Worm (Caenorhabditis elegans) whole organism, L1 larva: ENCODE results near the gene W08G11.5.

Experiments
- Y116A8C.19 ChIP-seq: sonication (generic microtip); optimal IDR thresholded peaks from 2 replicates; lab custom pipeline; 2016; ENCODE audit warnings: missing compliant biosample characterization, missing genetic modification characterization, borderline replicate concordance
- aha-1 ChIP-seq: fragments of 150-350 bp; optimal IDR thresholded peaks from 2 replicates; lab custom pipeline; 2014; ENCODE audit warnings: missing biosample characterization, missing genetic modification characterization
- alr-1 ChIP-seq: fragments of 200-800 bp; sonication (Bioruptor generic); optimal IDR thresholded peaks from 2 replicates; lab custom pipeline; 2018; ENCODE audit warnings: borderline replicate concordance, mild to moderate bottlenecking, missing genetic modification characterization, missing compliant biosample characterization
- ama-1 ChIP-seq: fragments of 150-350 bp; optimal IDR thresholded peaks from 2 replicates; lab custom pipeline; 2014
- blmp-1 ChIP-seq: fragments of 150-350 bp; optimal IDR thresholded peaks from 2 replicates; lab custom pipeline; 2014; ENCODE audit warnings: missing biosample characterization, missing genetic modification characterization
- ceh-63 ChIP-seq: fragments of 200-800 bp; sonication (Bioruptor generic); optimal IDR thresholded peaks from 2 replicates; lab custom pipeline; 2018; ENCODE audit warnings: mild to moderate bottlenecking, missing genetic modification characterization, missing compliant biosample characterization
- ceh-82 ChIP-seq, 3 experiments: fragments of 150-350 bp in 1 of 3; sonication (generic microtip) in 2 of 3; optimal IDR thresholded peaks; 2 replicates each; lab custom pipeline; 2014 to 2017; ENCODE audit warnings: missing biosample characterization in 3 of 3, missing genetic modification characterization in 3 of 3
- ceh-90 ChIP-seq: sonication (generic microtip); optimal IDR thresholded peaks from 2 replicates; lab custom pipeline; 2016; ENCODE audit warnings: missing genetic modification characterization, missing compliant biosample characterization
- ces-1 ChIP-seq: fragments of 150-350 bp; optimal IDR thresholded peaks from 2 replicates; lab custom pipeline; 2014; ENCODE audit warnings: missing biosample characterization, missing genetic modification reagents, missing genetic modification characterization
- dpl-1 ChIP-seq, 3 experiments: fragments of 150-350 bp in 2 of 3; sonication (generic microtip) in 1 of 3; optimal IDR thresholded peaks; 2 replicates each; lab custom pipeline; 2014 to 2017; ENCODE audit warnings: missing biosample characterization in 3 of 3, missing genetic modification characterization in 3 of 3, missing genetic modification reagents in 3 of 3
- efl-1 ChIP-seq, 4 experiments: fragments of 150-350 bp; optimal IDR thresholded peaks in 3 of 4; peaks in 1 of 4; 1 replicate in 1 of 4; 2 replicates in 3 of 4; lab custom pipeline; 2014; ENCODE audit warnings: missing biosample characterization in 2 of 4, missing genetic modification characterization in 2 of 4, missing genetic modification reagents in 2 of 4
- egl-13 ChIP-seq: sonication (generic microtip); optimal IDR thresholded peaks from 2 replicates; lab custom pipeline; 2016; ENCODE audit warnings: missing genotype, missing genetic modification reagents, missing genetic modification characterization, missing compliant biosample characterization
- elt-2 ChIP-seq: sonication (generic microtip); optimal IDR thresholded peaks from 2 replicates; lab custom pipeline; 2016; ENCODE audit warnings: missing genetic modification characterization, mild to moderate bottlenecking, inconsistent platforms, missing compliant biosample characterization, missing genetic modification reagents
- elt-3 ChIP-seq, 6 experiments: fragments of 150-350 bp in 1 of 6; sonication (generic microtip); optimal IDR thresholded peaks; 2 replicates each; lab custom pipeline; 2017 to 2018; ENCODE audit warnings: missing biosample characterization in 6 of 6, missing genetic modification characterization in 6 of 6, inconsistent platforms in 1 of 6
- fkh-10 ChIP-seq: sonication (generic microtip); optimal IDR thresholded peaks from 2 replicates; lab custom pipeline; 2017; ENCODE audit warnings: missing biosample characterization, missing genetic modification reagents, missing genetic modification characterization
- fos-1 ChIP-seq: fragments of 150-350 bp; optimal IDR thresholded peaks from 2 replicates; lab custom pipeline; 2014; ENCODE audit warnings: missing biosample characterization, missing genetic modification characterization
- grh-1 ChIP-seq: fragments of 200-800 bp; sonication (Bioruptor generic); IDR thresholded peaks from 2 replicates; pipeline ENCODE4 v1.3.6; 2022; ENCODE audit warnings: missing genetic modification reagents, missing genetic modification characterization, missing compliant biosample characterization
- hlh-17 ChIP-seq: fragments of 200-800 bp; sonication (Bioruptor generic); optimal IDR thresholded peaks from 2 replicates; lab custom pipeline; 2018; ENCODE audit warnings: missing genetic modification characterization, mild to moderate bottlenecking, missing compliant biosample characterization, moderate library complexity, borderline replicate concordance
- hpl-2 ChIP-seq: fragments of 150-350 bp; optimal IDR thresholded peaks from 2 replicates; lab custom pipeline; 2014; ENCODE audit warnings: missing biosample characterization, missing genetic modification reagents, missing genetic modification characterization
- isw-1 ChIP-seq: fragments of 200-800 bp; sonication (Bioruptor generic); IDR thresholded peaks from 2 replicates; pipeline ENCODE4 v1.3.6; 2022; ENCODE audit warnings: missing genetic modification characterization, missing compliant biosample characterization
- lin-13 ChIP-seq: fragments of 150-350 bp; optimal IDR thresholded peaks from 2 replicates; lab custom pipeline; 2014; ENCODE audit warnings: missing biosample characterization, missing genetic modification reagents, missing genetic modification characterization
- lin-35 ChIP-seq, 2 experiments: fragments of 150-350 bp; optimal IDR thresholded peaks; 2 replicates each; lab custom pipeline; 2014; ENCODE audit warnings: missing biosample characterization in 2 of 2, missing genetic modification characterization in 2 of 2, missing genetic modification reagents in 2 of 2
- lin-39 ChIP-seq: fragments of 150-350 bp; optimal IDR thresholded peaks from 2 replicates; lab custom pipeline; 2014; ENCODE audit warnings: missing biosample characterization, missing genetic modification reagents, missing genetic modification characterization
- lir-3 ChIP-seq: sonication (generic microtip); optimal IDR thresholded peaks from 2 replicates; lab custom pipeline; 2016; ENCODE audit warnings: mild to moderate bottlenecking, missing genetic modification characterization, moderate library complexity, missing compliant biosample characterization; ENCODE audit not compliant: poor library complexity
- lsy-2 ChIP-seq, 2 experiments: fragments of 150-350 bp; optimal IDR thresholded peaks; 2 replicates each; lab custom pipeline; 2014; ENCODE audit warnings: missing biosample characterization in 2 of 2, missing genetic modification characterization in 2 of 2
- mab-9 ChIP-seq: fragments of 200-800 bp; sonication (Bioruptor generic); IDR thresholded peaks from 2 replicates; pipeline ENCODE4 v1.3.6; 2022; ENCODE audit warnings: missing genetic modification reagents, missing genetic modification characterization, missing compliant biosample characterization
- mdl-1 ChIP-seq, 2 experiments: fragments of 150-350 bp; optimal IDR thresholded peaks; 2 replicates each; lab custom pipeline; 2014 to 2017; ENCODE audit warnings: missing biosample characterization in 2 of 2, missing genetic modification characterization in 2 of 2, inconsistent platforms in 1 of 2
- nhr-11 ChIP-seq: fragments of 150-350 bp; optimal IDR thresholded peaks from 2 replicates; lab custom pipeline; 2014; ENCODE audit warnings: missing biosample characterization, missing genetic modification characterization
- nhr-12 ChIP-seq: sonication (generic microtip); optimal IDR thresholded peaks from 2 replicates; lab custom pipeline; 2017; ENCODE audit warnings: missing biosample characterization, missing genetic modification characterization
- nhr-19 ChIP-seq: fragments of 200-800 bp; sonication (Bioruptor generic); conservative IDR thresholded peaks from 2 replicates; pipeline ENCODE4 v1.3.6; 2022; ENCODE audit warnings: missing genetic modification characterization, missing compliant biosample characterization
- nhr-47 ChIP-seq: sonication (generic microtip); optimal IDR thresholded peaks from 2 replicates; lab custom pipeline; 2016; ENCODE audit warnings: mild to moderate bottlenecking, missing genetic modification characterization, moderate library complexity, missing compliant biosample characterization
- nhr-71 ChIP-seq: sonication (generic microtip); optimal IDR thresholded peaks from 2 replicates; lab custom pipeline; 2016; ENCODE audit warnings: mild to moderate bottlenecking, missing genetic modification characterization, moderate library complexity, missing compliant biosample characterization
- nhr-85 ChIP-seq: sonication (generic microtip); peaks from one replicate; lab custom pipeline; 2016; ENCODE audit warnings: missing genetic modification characterization, inconsistent platforms, missing compliant biosample characterization
- nhr-90 ChIP-seq: sonication (generic microtip); optimal IDR thresholded peaks from 2 replicates; lab custom pipeline; 2016; ENCODE audit warnings: mild to moderate bottlenecking, missing genetic modification characterization, missing compliant biosample characterization; ENCODE audit not compliant: poor library complexity
- pag-3 ChIP-seq: sonication (generic microtip); optimal IDR thresholded peaks from 2 replicates; lab custom pipeline; 2017; ENCODE audit warnings: missing genetic modification characterization, mild to moderate bottlenecking, missing compliant biosample characterization, antibody characterized with exemption, borderline replicate concordance; ENCODE audit not compliant: insufficient read depth
- skn-1 ChIP-seq: fragments of 150-350 bp; optimal IDR thresholded peaks from 2 replicates; lab custom pipeline; 2014; ENCODE audit warnings: missing biosample characterization, missing genetic modification characterization
- snpc-4 ChIP-seq: fragments of 150-350 bp; optimal IDR thresholded peaks from 2 replicates; lab custom pipeline; 2014; ENCODE audit warnings: missing biosample characterization, missing genetic modification characterization
- sox-4 ChIP-seq: sonication (generic microtip); optimal IDR thresholded peaks from 2 replicates; lab custom pipeline; 2016; ENCODE audit warnings: missing genetic modification characterization, missing compliant biosample characterization
- unc-30 ChIP-seq: sonication (generic microtip); optimal IDR thresholded peaks from 2 replicates; lab custom pipeline; 2017; ENCODE audit warnings: missing biosample characterization, missing genetic modification characterization
- unc-62 ChIP-seq: fragments of 150-350 bp; optimal IDR thresholded peaks from 2 replicates; lab custom pipeline; 2014; ENCODE audit warnings: missing biosample characterization, missing genetic modification reagents, missing genetic modification characterization
- unc-86 ChIP-seq: sonication (generic microtip); optimal IDR thresholded peaks from 2 replicates; lab custom pipeline; 2016; ENCODE audit warnings: missing genetic modification characterization, missing compliant biosample characterization
- zag-1 ChIP-seq: fragments of 150-350 bp; optimal IDR thresholded peaks from 2 replicates; lab custom pipeline; 2014; ENCODE audit warnings: missing biosample characterization, missing genetic modification characterization
- zip-4 ChIP-seq: fragments of 200-800 bp; sonication (Bioruptor generic); optimal IDR thresholded peaks from 2 replicates; lab custom pipeline; 2018; ENCODE audit warnings: mild to moderate bottlenecking, missing genetic modification characterization, moderate library complexity, missing compliant biosample characterization
- ztf-4 ChIP-seq: fragments of 150-350 bp; optimal IDR thresholded peaks from 2 replicates; lab custom pipeline; 2014; ENCODE audit warnings: missing biosample characterization, missing genetic modification characterization

The W08G11.5 gene

DNA sequence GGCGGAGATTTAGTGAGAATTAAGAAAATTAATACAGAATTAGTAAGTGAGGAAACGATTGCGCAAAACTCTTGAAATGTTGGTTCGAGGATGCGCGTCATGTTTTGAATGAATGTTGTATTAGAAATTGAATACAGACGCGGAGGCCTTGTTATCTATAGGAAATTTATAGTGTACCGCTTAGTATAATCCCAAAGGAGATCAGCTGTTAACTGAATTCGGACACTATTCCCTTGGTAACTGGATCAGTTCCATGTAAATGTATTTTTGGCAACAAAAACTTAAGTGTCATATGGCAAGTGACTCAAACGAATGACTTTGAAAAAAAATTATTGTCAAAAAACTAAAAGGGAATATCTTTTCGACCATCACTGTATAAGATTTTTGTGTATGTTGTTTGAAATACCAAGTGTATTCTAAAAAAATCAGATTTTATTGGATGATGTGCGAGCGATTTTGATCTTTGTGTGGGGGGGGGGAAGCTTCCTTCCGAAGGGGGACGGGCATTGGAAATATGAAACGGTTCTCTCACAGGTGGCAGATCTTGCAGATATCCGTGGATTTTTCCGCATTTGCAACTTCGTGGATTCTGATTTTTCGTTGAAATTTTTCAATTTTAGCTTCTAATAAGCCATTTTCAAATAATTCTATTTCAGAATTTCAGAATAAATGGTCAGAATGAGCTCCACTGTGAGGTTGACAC is at the start of gene W08G11.5, which contains the start of gene W08G11.1:
W08G11.5 (minus strand) TSS at position 101 of the 703 bp plus-strand sequence.
W08G11.1 (plus strand) TSS at position 653 of the 703 bp plus-strand sequence.
- TF ChIP-seq mab-9 (GFP tag; lab: Robert Waterston, UW), result no peak
- TF ChIP-seq pag-3, result no peak
- TF ChIP-seq unc-86 (tag; lab: Kevin White, UChicago), result no peak
- TF ChIP-seq nhr-85 (tag; lab: Kevin White, UChicago), result no peak
- no peak for TF ChIP-seq lir-3 (tag; lab: Kevin White, UChicago)
- TF ChIP-seq elt-3 (tag; optimal IDR thresholded peaks at IDR 0.05; lab: Kevin White, UChicago), result no peak
- TF ChIP-seq nhr-12, result no peak
- no peak for TF ChIP-seq unc-30
- TF ChIP-seq ceh-63 (GFP tag; lab: Kevin White, UChicago), result no peak
- TF ChIP-seq lsy-2 (tag; optimal IDR thresholded peaks at IDR 0.05; lab: Kevin White, UChicago), result no peak
- TF ChIP-seq Y116A8C.19 (tag; lab: Kevin White, UChicago), result no peak
- TF ChIP-seq lin-13 (GFP tag; lab: Kevin White, UChicago), result no peak
- TF ChIP-seq hpl-2 (GFP tag; lab: Kevin White, UChicago), result no peak
- no peak for TF ChIP-seq nhr-47 (tag; lab: Kevin White, UChicago)
- TF ChIP-seq snpc-4 (tag; lab: Kevin White, UChicago), result no peak
- TF ChIP-seq ama-1 (lab: Kevin White, UChicago), result no peak
- TF ChIP-seq lin-39 (tag; lab: Kevin White, UChicago), result no peak
- no peak for TF ChIP-seq grh-1 (GFP tag; lab: Robert Waterston, UW)
- no peak for TF ChIP-seq unc-62 (GFP tag; lab: Kevin White, UChicago)
- TF ChIP-seq isw-1 (GFP tag; lab: Robert Waterston, UW), result no peak

DNA sequence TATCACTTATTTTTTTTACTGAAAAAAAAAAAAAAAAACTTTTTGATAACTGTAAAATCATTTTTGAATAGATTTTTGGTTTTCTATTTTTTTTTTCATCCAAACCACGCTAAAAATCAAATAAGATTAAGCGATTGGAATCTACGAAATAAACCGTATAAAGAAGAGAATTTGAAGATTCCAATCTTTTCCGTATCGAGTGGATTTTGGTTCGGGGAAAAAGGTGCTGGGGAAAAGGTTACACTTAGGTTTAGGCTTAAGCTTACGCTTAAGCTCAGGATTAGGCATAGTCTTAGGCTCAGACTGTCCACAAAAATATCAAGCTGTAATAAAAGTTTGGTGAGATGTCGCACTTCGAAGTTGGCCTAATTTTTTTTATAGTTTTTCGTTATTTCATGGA is 49.4 kb upstream of the W08G11.5 start, which contains the start of gene F13A7.12:
F13A7.12 (plus strand) TSS at position 301 of the 400 bp plus-strand sequence.
- TF ChIP-seq hpl-2 (GFP tag; lab: Kevin White, UChicago) (no peak), elt-3 (tag; optimal IDR thresholded peaks at IDR 0.05; lab: Kevin White, UChicago) (no peak), sox-4 (tag; lab: Kevin White, UChicago) (no peak), ces-1 (GFP tag; lab: Kevin White, UChicago) (no peak), blmp-1 (tag; lab: Kevin White, UChicago) (no peak), hlh-17 (GFP tag; lab: Kevin White, UChicago) (no peak), lsy-2 (tag; optimal IDR thresholded peaks at IDR 0.05; lab: Kevin White, UChicago) (no peak), aha-1 (tag; lab: Kevin White, UChicago) (no peak), egl-13 (tag; lab: Kevin White, UChicago) (no peak), lin-13 (GFP tag; lab: Kevin White, UChicago) (no peak), ceh-63 (GFP tag; lab: Kevin White, UChicago) (no peak), zag-1 (tag; lab: Kevin White, UChicago) (no peak), ceh-90 (tag; lab: Kevin White, UChicago) (no peak), nhr-19 (GFP tag; lab: Robert Waterston, UW) (no peak), fkh-10 (GFP tag; lab: Kevin White, UChicago) (no peak), lir-3 (tag; lab: Kevin White, UChicago) (no peak), nhr-12 (no peak), unc-62 (GFP tag; lab: Kevin White, UChicago) (no peak)

DNA sequence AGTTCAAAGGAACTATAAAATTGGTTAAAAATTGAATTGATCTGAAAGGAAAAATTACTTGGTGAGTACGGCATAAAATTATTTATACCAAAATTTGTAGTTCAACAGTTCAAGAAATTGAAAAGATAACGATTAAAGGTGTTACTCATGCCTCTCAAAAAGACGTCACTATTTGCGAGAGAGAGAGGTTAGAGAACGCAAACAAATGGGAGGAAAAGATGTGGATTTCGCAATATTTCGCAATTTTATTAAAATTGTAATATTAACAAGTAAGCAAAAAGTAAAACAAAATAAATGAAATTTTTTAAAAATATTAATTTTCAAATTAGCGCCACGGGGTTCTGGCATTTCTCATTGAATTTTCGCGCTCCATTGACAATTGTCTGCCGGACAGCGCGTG is 48.8 kb upstream of the W08G11.5 start, which contains the start of gene F13A7.11:
F13A7.11 (minus strand) TSS at position 174 of the 400 bp plus-strand sequence.
- TF ChIP-seq nhr-11 (tag; lab: Kevin White, UChicago), result no peak
- TF ChIP-seq nhr-71, result peak; percentile 40
- peak; percentile 17 for TF ChIP-seq nhr-47 (tag; lab: Kevin White, UChicago)
- TF ChIP-seq lin-39 (tag; lab: Kevin White, UChicago), result no peak
- no peak for TF ChIP-seq fos-1 (tag; lab: Kevin White, UChicago)
- peak; percentile 7 to 25 for TF ChIP-seq efl-1 (optimal IDR thresholded peaks at IDR 0.05; lab: Kevin White, UChicago)
- peak; percentile 10 to 82 for TF ChIP-seq efl-1 (GFP tag; optimal IDR thresholded peaks at IDR 0.05 in 1 of 2; lab: Kevin White, UChicago)
- peak; percentile 81 for TF ChIP-seq skn-1
- no peak for TF ChIP-seq mdl-1 (tag; optimal IDR thresholded peaks at IDR 0.05; lab: Kevin White, UChicago)
- TF ChIP-seq nhr-90 (tag; lab: Kevin White, UChicago), result peak; percentile 19
- peak in 1 of 6 experiments; percentile 28 for TF ChIP-seq elt-3 (tag; optimal IDR thresholded peaks at IDR 0.05; lab: Kevin White, UChicago)
- TF ChIP-seq nhr-12, result no peak
- TF ChIP-seq elt-2, result peak; percentile 46
- TF ChIP-seq nhr-85 (tag; lab: Kevin White, UChicago), result peak; percentile 66
- peak in 2 of 3 experiments; percentile 4 to 17 for TF ChIP-seq dpl-1 (GFP tag; optimal IDR thresholded peaks at IDR 0.05; lab: Kevin White, UChicago)
- TF ChIP-seq zip-4 (GFP tag; lab: Kevin White, UChicago), result peak; percentile 99
- peak in 1 of 3 experiments; percentile 16 for TF ChIP-seq ceh-82 (tag; optimal IDR thresholded peaks at IDR 0.05; lab: Kevin White, UChicago)
- TF ChIP-seq ztf-4 (tag; lab: Kevin White, UChicago), result no peak
- no peak for TF ChIP-seq alr-1 (tag; lab: Kevin White, UChicago)
- TF ChIP-seq lin-35 (GFP tag; optimal IDR thresholded peaks at IDR 0.05; lab: Kevin White, UChicago), result peak in 1 of 2 experiments; percentile 1
